Fruit fly (Drosophila melanogaster): Measurements from ENCODE around the gene CG44158.

DNA sequence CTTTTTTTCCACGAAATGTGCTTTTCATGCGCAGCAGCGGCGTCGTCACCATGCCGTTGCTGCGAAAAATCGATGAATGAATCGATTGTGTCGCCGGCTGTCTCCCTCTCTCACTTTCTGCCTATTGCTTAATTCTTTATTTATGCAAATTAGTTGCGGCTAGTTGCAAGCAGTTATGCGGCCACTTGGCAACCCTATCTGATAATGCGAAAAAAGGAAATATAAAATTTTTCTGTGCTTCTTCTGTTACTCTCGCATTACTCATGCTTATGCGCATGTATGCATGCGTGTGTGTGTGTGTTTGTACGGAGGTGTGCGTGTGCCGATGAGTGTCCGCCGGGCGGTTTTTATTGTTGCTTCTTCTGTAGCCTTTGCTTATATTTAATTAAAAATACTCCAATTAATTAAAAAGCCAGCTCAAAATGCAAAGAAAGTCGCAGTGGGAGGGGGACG, 35.2 kb downstream of the CG44158 start:
- TF ChIP-seq h (optimal IDR thresholded peaks at IDR 0.05): no peak
- TF ChIP-seq psq (optimal IDR thresholded peaks at IDR 0.05): no peak
- TF ChIP-seq insv (optimal IDR thresholded peaks at IDR 0.05): no peak
- TF ChIP-seq Myc (optimal IDR thresholded peaks at IDR 0.05): no peak
- TF ChIP-seq ttk (optimal IDR thresholded peaks at IDR 0.05): no peak
